Worm (Caenorhabditis elegans) whole organism, L1 larva: ENCODE data around the gene sbsp-1.

ENCODE experiments used
- C16A3.4 ChIP-seq: fragments of 150-350 bp; optimal IDR thresholded peaks from 2 replicates; lab custom pipeline; 2014; ENCODE audit warnings: missing biosample characterization, missing genetic modification characterization
- alr-1 ChIP-seq: fragments of 200-800 bp; sonication (Bioruptor generic); optimal IDR thresholded peaks from 2 replicates; lab custom pipeline; 2018; ENCODE audit warnings: borderline replicate concordance, mild to moderate bottlenecking, missing genetic modification characterization, missing compliant biosample characterization
- blmp-1 ChIP-seq: fragments of 150-350 bp; optimal IDR thresholded peaks from 2 replicates; lab custom pipeline; 2014; ENCODE audit warnings: missing biosample characterization, missing genetic modification characterization
- ceh-8 ChIP-seq: fragments of 200-800 bp; sonication (Bioruptor generic); optimal IDR thresholded peaks from 2 replicates; lab custom pipeline; 2018; ENCODE audit warnings: mild to moderate bottlenecking, missing genetic modification characterization, moderate library complexity, missing compliant biosample characterization
- ceh-88 ChIP-seq: fragments of 200-800 bp; sonication (Bioruptor generic); IDR thresholded peaks from 2 replicates; pipeline ENCODE4 v1.3.6; 2022; ENCODE audit warnings: missing genetic modification characterization, missing compliant biosample characterization
- dpl-1 ChIP-seq, 3 experiments: fragments of 150-350 bp in 2 of 3; sonication (generic microtip) in 1 of 3; optimal IDR thresholded peaks; 2 replicates each; lab custom pipeline; 2014 to 2017; ENCODE audit warnings: missing biosample characterization in 3 of 3, missing genetic modification characterization in 3 of 3, missing genetic modification reagents in 3 of 3
- dsc-1 ChIP-seq: sonication (generic microtip); optimal IDR thresholded peaks from 2 replicates; lab custom pipeline; 2016; ENCODE audit warnings: mild to moderate bottlenecking, missing genetic modification characterization, missing compliant biosample characterization
- efl-1 ChIP-seq, 4 experiments: fragments of 150-350 bp; optimal IDR thresholded peaks in 3 of 4; peaks in 1 of 4; 1 replicate in 1 of 4; 2 replicates in 3 of 4; lab custom pipeline; 2014; ENCODE audit warnings: missing biosample characterization in 2 of 4, missing genetic modification characterization in 2 of 4, missing genetic modification reagents in 2 of 4
- efl-3 ChIP-seq: fragments of 200-800 bp; sonication (Bioruptor generic); optimal IDR thresholded peaks from 2 replicates; lab custom pipeline; 2018; ENCODE audit warnings: mild to moderate bottlenecking, missing genetic modification characterization, missing compliant biosample characterization
- egl-13 ChIP-seq: sonication (generic microtip); optimal IDR thresholded peaks from 2 replicates; lab custom pipeline; 2016; ENCODE audit warnings: missing genotype, missing genetic modification reagents, missing genetic modification characterization, missing compliant biosample characterization
- elt-2 ChIP-seq: sonication (generic microtip); optimal IDR thresholded peaks from 2 replicates; lab custom pipeline; 2016; ENCODE audit warnings: missing genetic modification characterization, mild to moderate bottlenecking, inconsistent platforms, missing compliant biosample characterization, missing genetic modification reagents
- elt-3 ChIP-seq, 6 experiments: fragments of 150-350 bp in 1 of 6; sonication (generic microtip); optimal IDR thresholded peaks; 2 replicates each; lab custom pipeline; 2017 to 2018; ENCODE audit warnings: missing biosample characterization in 6 of 6, missing genetic modification characterization in 6 of 6, inconsistent platforms in 1 of 6
- fos-1 ChIP-seq: fragments of 150-350 bp; optimal IDR thresholded peaks from 2 replicates; lab custom pipeline; 2014; ENCODE audit warnings: missing biosample characterization, missing genetic modification characterization
- grh-1 ChIP-seq: fragments of 200-800 bp; sonication (Bioruptor generic); IDR thresholded peaks from 2 replicates; pipeline ENCODE4 v1.3.6; 2022; ENCODE audit warnings: missing genetic modification reagents, missing genetic modification characterization, missing compliant biosample characterization
- hlh-4 ChIP-seq: sonication (generic microtip); optimal IDR thresholded peaks from 2 replicates; lab custom pipeline; 2016; ENCODE audit warnings: mild to moderate bottlenecking, missing genetic modification characterization, missing compliant biosample characterization
- irx-1 ChIP-seq: sonication (generic microtip); optimal IDR thresholded peaks from 2 replicates; lab custom pipeline; 2016; ENCODE audit warnings: missing genetic modification characterization, missing compliant biosample characterization
- lin-15B ChIP-seq: fragments of 150-350 bp; sonication (generic microtip); optimal IDR thresholded peaks from 3 replicates; lab custom pipeline; 2014; ENCODE audit warnings: missing biosample characterization, missing genetic modification characterization
- lin-35 ChIP-seq, 2 experiments: fragments of 150-350 bp; optimal IDR thresholded peaks; 2 replicates each; lab custom pipeline; 2014; ENCODE audit warnings: missing biosample characterization in 2 of 2, missing genetic modification characterization in 2 of 2, missing genetic modification reagents in 2 of 2
- lin-39 ChIP-seq: fragments of 150-350 bp; optimal IDR thresholded peaks from 2 replicates; lab custom pipeline; 2014; ENCODE audit warnings: missing biosample characterization, missing genetic modification reagents, missing genetic modification characterization
- lir-3 ChIP-seq: sonication (generic microtip); optimal IDR thresholded peaks from 2 replicates; lab custom pipeline; 2016; ENCODE audit warnings: mild to moderate bottlenecking, missing genetic modification characterization, moderate library complexity, missing compliant biosample characterization; ENCODE audit not compliant: poor library complexity
- lsy-2 ChIP-seq, 2 experiments: fragments of 150-350 bp; optimal IDR thresholded peaks; 2 replicates each; lab custom pipeline; 2014; ENCODE audit warnings: missing biosample characterization in 2 of 2, missing genetic modification characterization in 2 of 2
- mab-9 ChIP-seq: fragments of 200-800 bp; sonication (Bioruptor generic); IDR thresholded peaks from 2 replicates; pipeline ENCODE4 v1.3.6; 2022; ENCODE audit warnings: missing genetic modification reagents, missing genetic modification characterization, missing compliant biosample characterization
- mdl-1 ChIP-seq, 2 experiments: fragments of 150-350 bp; optimal IDR thresholded peaks; 2 replicates each; lab custom pipeline; 2014 to 2017; ENCODE audit warnings: missing biosample characterization in 2 of 2, missing genetic modification characterization in 2 of 2, inconsistent platforms in 1 of 2
- mef-2 ChIP-seq: fragments of 150-350 bp; optimal IDR thresholded peaks from 2 replicates; lab custom pipeline; 2014; ENCODE audit warnings: missing biosample characterization, missing genetic modification characterization
- mep-1 ChIP-seq: fragments of 150-350 bp; optimal IDR thresholded peaks from 2 replicates; lab custom pipeline; 2014; ENCODE audit warnings: missing biosample characterization, missing genetic modification characterization
- nhr-19 ChIP-seq: fragments of 200-800 bp; sonication (Bioruptor generic); conservative IDR thresholded peaks from 2 replicates; pipeline ENCODE4 v1.3.6; 2022; ENCODE audit warnings: missing genetic modification characterization, missing compliant biosample characterization
- nhr-20 ChIP-seq: sonication (generic microtip); optimal IDR thresholded peaks from 2 replicates; lab custom pipeline; 2016; ENCODE audit warnings: mild to moderate bottlenecking, missing genetic modification characterization, missing compliant biosample characterization
- nhr-28 ChIP-seq: fragments of 150-350 bp; optimal IDR thresholded peaks from 2 replicates; lab custom pipeline; 2014; ENCODE audit warnings: missing biosample characterization, missing genetic modification characterization
- nhr-77 ChIP-seq: fragments of 150-350 bp; optimal IDR thresholded peaks from 2 replicates; lab custom pipeline; 2014; ENCODE audit warnings: missing biosample characterization, missing genetic modification characterization
- nhr-84 ChIP-seq: sonication (generic microtip); optimal IDR thresholded peaks from 2 replicates; lab custom pipeline; 2017; ENCODE audit warnings: missing biosample characterization, missing genetic modification characterization
- nhr-85 ChIP-seq: sonication (generic microtip); peaks from one replicate; lab custom pipeline; 2016; ENCODE audit warnings: missing genetic modification characterization, inconsistent platforms, missing compliant biosample characterization
- nhr-90 ChIP-seq: sonication (generic microtip); optimal IDR thresholded peaks from 2 replicates; lab custom pipeline; 2016; ENCODE audit warnings: mild to moderate bottlenecking, missing genetic modification characterization, missing compliant biosample characterization; ENCODE audit not compliant: poor library complexity
- pag-3 ChIP-seq: sonication (generic microtip); optimal IDR thresholded peaks from 2 replicates; lab custom pipeline; 2017; ENCODE audit warnings: missing genetic modification characterization, mild to moderate bottlenecking, missing compliant biosample characterization, antibody characterized with exemption, borderline replicate concordance; ENCODE audit not compliant: insufficient read depth
- pax-3 ChIP-seq: fragments of 200-800 bp; sonication (Bioruptor generic); optimal IDR thresholded peaks from 2 replicates; lab custom pipeline; 2018; ENCODE audit warnings: mild to moderate bottlenecking, missing genetic modification characterization, moderate library complexity, missing compliant biosample characterization
- pqm-1 ChIP-seq: sonication (generic microtip); optimal IDR thresholded peaks from 3 replicates; lab custom pipeline; 2017; ENCODE audit warnings: missing biosample characterization, missing genetic modification characterization
- rnt-1 ChIP-seq: sonication (generic microtip); optimal IDR thresholded peaks from 2 replicates; lab custom pipeline; 2016; ENCODE audit warnings: mild to moderate bottlenecking, missing genetic modification characterization, moderate library complexity, missing compliant biosample characterization
- snu-23 ChIP-seq: sonication (generic microtip); optimal IDR thresholded peaks from 2 replicates; lab custom pipeline; 2016; ENCODE audit warnings: missing genetic modification characterization, missing compliant biosample characterization
- sox-4 ChIP-seq: sonication (generic microtip); optimal IDR thresholded peaks from 2 replicates; lab custom pipeline; 2016; ENCODE audit warnings: missing genetic modification characterization, missing compliant biosample characterization
- sptf-1 ChIP-seq: fragments of 150-350 bp; optimal IDR thresholded peaks from 2 replicates; lab custom pipeline; 2014; ENCODE audit warnings: missing biosample characterization, missing genetic modification characterization
- tbx-2 ChIP-seq: sonication (generic microtip); optimal IDR thresholded peaks from 2 replicates; lab custom pipeline; 2016; ENCODE audit warnings: missing genetic modification characterization, missing compliant biosample characterization
- tlp-1 ChIP-seq: fragments of 150-350 bp; optimal IDR thresholded peaks from 2 replicates; lab custom pipeline; 2014; ENCODE audit warnings: missing biosample characterization, missing genetic modification characterization
- unc-130 ChIP-seq: fragments of 150-350 bp; optimal IDR thresholded peaks from 2 replicates; lab custom pipeline; 2017; ENCODE audit warnings: missing biosample characterization, missing genetic modification characterization, inconsistent platforms
- unc-30 ChIP-seq: sonication (generic microtip); optimal IDR thresholded peaks from 2 replicates; lab custom pipeline; 2017; ENCODE audit warnings: missing biosample characterization, missing genetic modification characterization
- unc-86 ChIP-seq: sonication (generic microtip); optimal IDR thresholded peaks from 2 replicates; lab custom pipeline; 2016; ENCODE audit warnings: missing genetic modification characterization, missing compliant biosample characterization
- xbp-1 ChIP-seq: sonication (generic microtip); optimal IDR thresholded peaks from 2 replicates; lab custom pipeline; 2016; ENCODE audit warnings: missing genetic modification characterization, missing compliant biosample characterization

Gene sbsp-1

ce11 chrIII:10820592-10821242, 12.0 kb upstream of the sbsp-1 start (continued):
- TF ChIP-seq lin-39 (tag; lab: Kevin White, UChicago) (no peak), mep-1 (tag; lab: Kevin White, UChicago) (no peak), efl-3 (no peak), tbx-2 (tag; lab: Kevin White, UChicago) (no peak), elt-2 (tag; lab: Kevin White, UChicago) (peak; percentile 64), rnt-1 (tag; lab: Kevin White, UChicago) (no peak), pqm-1 (tag; lab: Kevin White, UChicago) (no peak), nhr-77 (tag; lab: Kevin White, UChicago) (no peak), nhr-90 (tag; lab: Kevin White, UChicago) (no peak), sox-4 (no peak), tlp-1 (no peak)

DNA sequence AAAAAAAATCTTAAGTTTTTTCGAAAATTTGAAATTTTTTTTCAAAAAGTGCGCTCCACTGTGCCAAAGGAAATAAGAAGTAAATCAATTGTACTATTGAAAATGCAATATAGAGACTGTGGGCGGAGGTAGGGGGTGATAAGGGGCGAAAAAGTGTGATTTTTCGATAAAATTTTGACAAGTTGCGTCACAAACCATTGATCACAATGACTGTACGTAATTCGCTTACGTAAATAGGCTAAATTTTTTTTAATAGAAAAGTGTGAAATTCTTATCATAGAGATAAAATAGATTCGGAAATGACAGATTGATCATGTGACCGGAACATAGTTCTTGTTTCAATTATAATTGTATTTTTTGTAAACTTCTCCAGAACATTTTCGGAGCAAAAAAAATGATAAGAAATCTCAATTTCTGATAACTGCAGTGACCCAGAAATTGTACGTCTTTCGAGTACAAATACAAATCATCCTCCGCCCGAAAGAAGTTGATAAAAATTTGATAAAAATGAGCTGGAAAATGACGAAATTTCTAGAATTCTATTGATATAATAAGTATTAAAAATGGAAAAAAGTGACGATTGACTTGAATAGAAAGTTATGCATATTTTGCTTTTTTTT, 10.1 kb upstream of the sbsp-1 start:
- no peak for TF ChIP-seq nhr-28
- peak in 1 of 2 experiments; percentile 11 for TF ChIP-seq lin-35 (GFP tag; optimal IDR thresholded peaks at IDR 0.05; lab: Kevin White, UChicago)
- TF ChIP-seq elt-3 (tag; optimal IDR thresholded peaks at IDR 0.05; lab: Kevin White, UChicago) = peak in 1 of 6 experiments; percentile 35
- TF ChIP-seq nhr-20 (tag; lab: Kevin White, UChicago) = peak; percentile 14
- peak; percentile 12 for TF ChIP-seq nhr-90 (tag; lab: Kevin White, UChicago)
- peak; percentile 85 for TF ChIP-seq elt-2 (tag; lab: Kevin White, UChicago)

ce11 chrIII:10824206-10824605, 8.5 kb upstream of the sbsp-1 start:
- peak; percentile 24 for TF ChIP-seq mep-1 (tag; lab: Kevin White, UChicago)
- no peak for TF ChIP-seq lin-15B (tag; lab: Kevin White, UChicago)
- TF ChIP-seq xbp-1 (tag; lab: Kevin White, UChicago) = no peak
- TF ChIP-seq dsc-1 = peak; percentile 76
- no peak for TF ChIP-seq ceh-88
- no peak for TF ChIP-seq nhr-84
- TF ChIP-seq unc-130 (tag; lab: Kevin White, UChicago) = peak; percentile 5
- no peak for TF ChIP-seq pax-3 (tag; lab: Kevin White, UChicago)
- TF ChIP-seq elt-3 (tag; optimal IDR thresholded peaks at IDR 0.05; lab: Kevin White, UChicago) = no peak
- TF ChIP-seq nhr-19 = 0 out of 2 replicates have a peak, but pooled peaks have one; percentile 3
- TF ChIP-seq hlh-4 (tag; lab: Kevin White, UChicago) = no peak
- TF ChIP-seq C16A3.4 (tag; lab: Kevin White, UChicago) = no peak
- TF ChIP-seq snu-23 (GFP tag; lab: Kevin White, UChicago) = peak; percentile 32
- no peak for TF ChIP-seq ceh-8 (GFP tag; lab: Kevin White, UChicago)
- TF ChIP-seq pag-3 (tag; lab: Kevin White, UChicago) = peak; percentile 70
- TF ChIP-seq mab-9 (GFP tag; lab: Robert Waterston, UW) = no peak
- TF ChIP-seq nhr-20 (tag; lab: Kevin White, UChicago) = no peak
- no peak for TF ChIP-seq fos-1 (tag; lab: Kevin White, UChicago)
- no peak for TF ChIP-seq mef-2 (tag; lab: Kevin White, UChicago)
- no peak for TF ChIP-seq grh-1 (GFP tag; lab: Robert Waterston, UW)
- TF ChIP-seq rnt-1 (tag; lab: Kevin White, UChicago) = peak; percentile 73
- no peak for TF ChIP-seq unc-30
- TF ChIP-seq blmp-1 = no peak
- no peak for TF ChIP-seq egl-13 (tag; lab: Kevin White, UChicago)
- no peak for TF ChIP-seq irx-1 (tag; lab: Kevin White, UChicago)
- no peak for TF ChIP-seq alr-1 (tag; lab: Kevin White, UChicago)
- TF ChIP-seq nhr-85 (tag; lab: Kevin White, UChicago) = no peak
- no peak for TF ChIP-seq unc-86
- no peak for TF ChIP-seq dpl-1 (GFP tag; optimal IDR thresholded peaks at IDR 0.05; lab: Kevin White, UChicago)
- TF ChIP-seq efl-3 = no peak
- TF ChIP-seq sptf-1 (tag; lab: Kevin White, UChicago) = no peak
- TF ChIP-seq lin-35 (GFP tag; optimal IDR thresholded peaks at IDR 0.05; lab: Kevin White, UChicago) = no peak
- peak in 1 of 2 experiments; percentile 49 for TF ChIP-seq lsy-2 (tag; optimal IDR thresholded peaks at IDR 0.05; lab: Kevin White, UChicago)
- TF ChIP-seq efl-1 (optimal IDR thresholded peaks at IDR 0.05; lab: Kevin White, UChicago) = peak in 1 of 2 experiments; percentile 6
- TF ChIP-seq efl-1 (GFP tag; optimal IDR thresholded peaks at IDR 0.05 in 1 of 2; lab: Kevin White, UChicago) = no peak
- peak in 1 of 2 experiments; percentile 1 for TF ChIP-seq mdl-1 (tag; optimal IDR thresholded peaks at IDR 0.05; lab: Kevin White, UChicago)
- TF ChIP-seq lir-3 (tag; lab: Kevin White, UChicago) = no peak
